Fruit fly (Drosophila melanogaster): ENCODE results near the gene IM33.

- TF ChIP-seq CG4318 (GFP tag; optimal IDR thresholded peaks at IDR 0.05) = peak; percentile 24
- TF ChIP-seq vri (GFP tag; optimal IDR thresholded peaks at IDR 0.05) = peak; percentile 78
- TF ChIP-seq CG34406 (GFP tag; optimal IDR thresholded peaks at IDR 0.05) = peak; percentile 64
- TF ChIP-seq CG6792 (GFP tag; optimal IDR thresholded peaks at IDR 0.05) = peak; percentile 79
- TF ChIP-seq esn (GFP tag; optimal IDR thresholded peaks at IDR 0.05) = peak; percentile 93
- TF ChIP-seq topi (GFP tag; optimal IDR thresholded peaks at IDR 0.05) = peak; percentile 84
- TF ChIP-seq Ets21C (GFP tag; optimal IDR thresholded peaks at IDR 0.05) = peak; percentile 76
- peak; percentile 73 for TF ChIP-seq achi (GFP tag; optimal IDR thresholded peaks at IDR 0.05)
- peak; percentile 73 for TF ChIP-seq CG10669 (GFP tag; optimal IDR thresholded peaks at IDR 0.05)
- peak; percentile 58 for TF ChIP-seq Sox15 (GFP tag; optimal IDR thresholded peaks at IDR 0.05)
- no peak for TF ChIP-seq Eip93F (GFP tag; optimal IDR thresholded peaks at IDR 0.05)
Observed at dm6 chr2L:3705438-3705921, 9.0 kb upstream of the IM33 start, which contains the start of gene CG31778.
